Worm (Caenorhabditis elegans): ENCODE measurements around the gene srt-73.

- TF ChIP-seq aptf-2 (GFP tag; conservative IDR thresholded peaks at IDR 0.05) (no peak), unc-62 (GFP tag; optimal IDR thresholded peaks at IDR 0.05) (no peak), him-1 (tag; optimal IDR thresholded peaks at IDR 0.05) (no peak), pha-4 (tag; optimal IDR thresholded peaks at IDR 0.05) (no peak), F39B2.1 (GFP tag; IDR thresholded peaks at IDR 0.05) (no peak), hlh-12 (tag; optimal IDR thresholded peaks at IDR 0.05) (no peak), F10E7.11 (tag; optimal IDR thresholded peaks at IDR 0.05) (no peak), lin-26 (GFP tag; IDR thresholded peaks at IDR 0.05) (no peak), sea-2 (GFP tag; IDR thresholded peaks at IDR 0.05) (no peak), F57C9.4 (tag; optimal IDR thresholded peaks at IDR 0.05) (no peak), Y79H2A.3 (GFP tag; conservative IDR thresholded peaks at IDR 0.05) (no peak), akir-1 (GFP tag; optimal IDR thresholded peaks at IDR 0.05) (no peak)
Observed at ce11 chrIV:7879017-7879416, at the start of gene srt-73.
